Fruit fly (Drosophila melanogaster) whole organism, embryonic: ENCODE results near the gene mfr.

Experiments
- Asciz ChIP-seq: fragments of 200-800 bp; sonication (Bioruptor generic); optimal IDR thresholded peaks from 2 replicates; lab custom pipeline; 2017; ENCODE audit warnings: missing biosample characterization, mild to moderate bottlenecking, missing genetic modification characterization, missing genetic modification reagents
- C15 ChIP-seq: fragments of 200-800 bp; sonication (Bioruptor generic); IDR thresholded peaks from 3 replicates; pipeline ENCODE4 v1.3.6; 2022; ENCODE audit warnings: missing biosample characterization, missing genetic modification characterization
- CG11723 ChIP-seq: fragments of 200-800 bp; sonication (Bioruptor generic); optimal IDR thresholded peaks from 2 replicates; lab custom pipeline; 2017; ENCODE audit warnings: missing biosample characterization, mild to moderate bottlenecking, missing genetic modification characterization
- CG12659 ChIP-seq: fragments of 200-800 bp; sonication (Bioruptor generic); optimal IDR thresholded peaks from 3 replicates; lab custom pipeline; 2017; ENCODE audit warnings: mild to moderate bottlenecking, missing biosample characterization, missing genetic modification reagents, missing genetic modification characterization
- CG13894 ChIP-seq: fragments of 200-800 bp; sonication (Bioruptor generic); optimal IDR thresholded peaks from 3 replicates; lab custom pipeline; 2018; ENCODE audit warnings: missing biosample characterization, mild to moderate bottlenecking, missing genetic modification characterization, moderate library complexity
- CG14014 ChIP-seq: fragments of 200-800 bp; sonication (Bioruptor generic); IDR thresholded peaks from 2 replicates; pipeline ENCODE4 v1.3.6; 2022; ENCODE audit warnings: missing biosample characterization, missing genetic modification characterization
- CG14441 ChIP-seq: fragments of 200-800 bp; sonication (Bioruptor generic); IDR thresholded peaks from 2 replicates; pipeline ENCODE4 v1.3.6; 2022; ENCODE audit warnings: missing biosample characterization, missing genetic modification characterization
- CG15011 ChIP-seq: fragments of 200-800 bp; sonication (Bioruptor generic); optimal IDR thresholded peaks from 3 replicates; lab custom pipeline; 2018; ENCODE audit warnings: missing biosample characterization, mild to moderate bottlenecking, missing genetic modification characterization
- CG15269 ChIP-seq: fragments of 200-800 bp; sonication (Bioruptor generic); optimal IDR thresholded peaks from 2 replicates; lab custom pipeline; 2018; ENCODE audit warnings: missing biosample characterization, mild to moderate bottlenecking, missing genetic modification characterization, moderate library complexity
- CG15601 ChIP-seq: fragments of 200-800 bp; sonication (Bioruptor generic); optimal IDR thresholded peaks from 3 replicates; lab custom pipeline; 2019; ENCODE audit warnings: missing biosample characterization, mild to moderate bottlenecking, missing genetic modification characterization, moderate library complexity
- CG17361 ChIP-seq: fragments of 200-800 bp; sonication (Bioruptor generic); IDR thresholded peaks from 3 replicates; pipeline ENCODE4 v1.3.6; 2022; ENCODE audit warnings: missing biosample characterization, missing genetic modification characterization
- CG17385 ChIP-seq: fragments of 200-800 bp; sonication (Bioruptor generic); optimal IDR thresholded peaks from 3 replicates; lab custom pipeline; 2018; ENCODE audit warnings: missing biosample characterization, mild to moderate bottlenecking, missing genetic modification characterization
- CG1792 ChIP-seq: fragments of 200-800 bp; sonication (Bioruptor generic); optimal IDR thresholded peaks from 2 replicates; lab custom pipeline; 2016; ENCODE audit warnings: missing biosample characterization, missing genetic modification characterization
- CG2202 ChIP-seq: fragments of 200-800 bp; sonication (Bioruptor generic); optimal IDR thresholded peaks from 2 replicates; lab custom pipeline; 2018; ENCODE audit warnings: missing biosample characterization, mild to moderate bottlenecking, missing genetic modification characterization
- CG30431 ChIP-seq: fragments of 200-800 bp; sonication (Bioruptor generic); optimal IDR thresholded peaks from 2 replicates; lab custom pipeline; 2017; ENCODE audit warnings: missing biosample characterization, missing genetic modification characterization
- CG3407 ChIP-seq: fragments of 200-800 bp; sonication (Bioruptor generic); optimal IDR thresholded peaks from 2 replicates; lab custom pipeline; 2018; ENCODE audit warnings: missing biosample characterization, mild to moderate bottlenecking, missing genetic modification characterization
- CG34422 ChIP-seq: fragments of 200-800 bp; sonication (Bioruptor generic); IDR thresholded peaks from 3 replicates; pipeline ENCODE4 v1.3.6; 2022; ENCODE audit warnings: missing biosample characterization, missing genetic modification characterization
- CG4617 ChIP-seq: fragments of 200-800 bp; sonication (Bioruptor generic); optimal IDR thresholded peaks from 3 replicates; lab custom pipeline; 2016; ENCODE audit warnings: missing biosample characterization, missing genetic modification characterization, borderline replicate concordance
- CG4730 ChIP-seq: fragments of 200-800 bp; sonication (Bioruptor generic); IDR thresholded peaks from 2 replicates; pipeline ENCODE4 v1.3.6; 2022; ENCODE audit warnings: missing biosample characterization, missing genetic modification characterization
- CG5180 ChIP-seq: fragments of 200-800 bp; sonication (Bioruptor generic); optimal IDR thresholded peaks from 3 replicates; lab custom pipeline; 2017; ENCODE audit warnings: missing biosample characterization, missing genetic modification characterization, mild to moderate bottlenecking, moderate library complexity, missing genetic modification reagents
- CG8089 ChIP-seq: fragments of 200-800 bp; sonication (Bioruptor generic); optimal IDR thresholded peaks from 3 replicates; lab custom pipeline; 2016; ENCODE audit warnings: missing biosample characterization, missing genetic modification characterization
- Dad ChIP-seq: fragments of 200-800 bp; sonication (Bioruptor generic); optimal IDR thresholded peaks from 3 replicates; lab custom pipeline; 2016; ENCODE audit warnings: missing biosample characterization, missing genetic modification characterization
- Dp ChIP-seq: fragments of 200-800 bp; sonication (Bioruptor generic); optimal IDR thresholded peaks from 2 replicates; lab custom pipeline; 2018; ENCODE audit warnings: missing biosample characterization, mild to moderate bottlenecking, missing genetic modification characterization, moderate library complexity
- Ets65A ChIP-seq: fragments of 200-800 bp; sonication (Bioruptor generic); peaks from one replicate; lab custom pipeline; 2016; ENCODE audit warnings: missing biosample characterization, missing genetic modification characterization
- Hey ChIP-seq: fragments of 200-800 bp; sonication (Bioruptor generic); optimal IDR thresholded peaks from 3 replicates; lab custom pipeline; 2018; ENCODE audit warnings: missing biosample characterization, mild to moderate bottlenecking, missing genetic modification characterization
- Hr39 ChIP-seq: fragments of >200 bp; optimal IDR thresholded peaks from 2 replicates; lab custom pipeline; 2017
- Med ChIP-seq: fragments of 200-800 bp; sonication (Bioruptor generic); peaks from one replicate; lab custom pipeline; 2016; ENCODE audit warnings: missing biosample characterization, missing genetic modification characterization, mild to moderate bottlenecking, inconsistent platforms, moderate library complexity
- NK7.1 ChIP-seq: fragments of 200-800 bp; sonication (Bioruptor generic); optimal IDR thresholded peaks from 3 replicates; lab custom pipeline; 2016; ENCODE audit warnings: missing biosample characterization, missing genetic modification characterization
- Scr ChIP-seq: fragments of 200-800 bp; sonication (Bioruptor generic); IDR thresholded peaks from 2 replicates; pipeline ENCODE4 v1.3.6; 2022; ENCODE audit warnings: missing biosample characterization, missing genetic modification characterization; ENCODE audit not compliant: partially characterized antibody
- Spps ChIP-seq: fragments of 200-800 bp; sonication (Bioruptor generic); optimal IDR thresholded peaks from 2 replicates; lab custom pipeline; 2018; ENCODE audit warnings: missing biosample characterization, mild to moderate bottlenecking, missing genetic modification characterization
- Usf ChIP-seq: fragments of 200-800 bp; sonication (Bioruptor generic); optimal IDR thresholded peaks from 2 replicates; lab custom pipeline; 2017; ENCODE audit warnings: missing genotype, missing biosample characterization, missing genetic modification characterization
- ash1 ChIP-seq: fragments of 200-800 bp; sonication (Bioruptor generic); optimal IDR thresholded peaks from 2 replicates; lab custom pipeline; 2018; ENCODE audit warnings: missing biosample characterization, mild to moderate bottlenecking, missing genetic modification characterization
- ato ChIP-seq: fragments of 200-800 bp; sonication (Bioruptor generic); IDR thresholded peaks from 2 replicates; pipeline ENCODE4 v1.3.6; 2022; ENCODE audit warnings: missing biosample characterization, missing genetic modification characterization; ENCODE audit not compliant: partially characterized antibody
- cad ChIP-seq: fragments of >200 bp; optimal IDR thresholded peaks from 2 replicates; lab custom pipeline; 2017; ENCODE audit warnings: missing biosample characterization, missing genetic modification characterization
- cas ChIP-seq: fragments of 200-800 bp; sonication (Bioruptor generic); IDR thresholded peaks from 2 replicates; pipeline ENCODE4 v1.3.6; 2022; ENCODE audit warnings: missing biosample characterization, missing genetic modification characterization
- dpn ChIP-seq, 2 experiments: fragments of 200-800 bp; sonication (Bioruptor generic); optimal IDR thresholded peaks; 3 replicates each; lab custom pipeline; 2016; ENCODE audit warnings: missing biosample characterization in 2 of 2, missing genetic modification characterization in 2 of 2
- exex ChIP-seq: fragments of 200-800 bp; sonication (Bioruptor generic); optimal IDR thresholded peaks from 4 replicates; lab custom pipeline; 2018; ENCODE audit warnings: missing biosample characterization, mild to moderate bottlenecking, missing genetic modification characterization, moderate library complexity
- fd102C ChIP-seq: fragments of 200-800 bp; sonication (Bioruptor generic); optimal IDR thresholded peaks from 2 replicates; lab custom pipeline; 2018; ENCODE audit warnings: missing biosample characterization, mild to moderate bottlenecking, missing genetic modification characterization, moderate library complexity
- ken ChIP-seq: fragments of 200-800 bp; sonication (Bioruptor generic); IDR thresholded peaks from 3 replicates; pipeline ENCODE4 v1.3.6; 2022; ENCODE audit warnings: missing biosample characterization, missing genetic modification characterization
- luna ChIP-seq: fragments of 200-800 bp; sonication (Bioruptor generic); optimal IDR thresholded peaks from 2 replicates; lab custom pipeline; 2016; ENCODE audit warnings: missing biosample characterization, missing genetic modification characterization
- nmo ChIP-seq: fragments of 200-800 bp; sonication (Bioruptor generic); optimal IDR thresholded peaks from 2 replicates; lab custom pipeline; 2018; ENCODE audit warnings: missing biosample characterization, mild to moderate bottlenecking, missing genetic modification characterization, moderate library complexity
- pan ChIP-seq, 4 experiments: fragments of >200 bp in 3 of 4; fragments of 200-800 bp in 1 of 4; sonication (Bioruptor generic) in 1 of 4; optimal IDR thresholded peaks in 3 of 4; IDR thresholded peaks in 1 of 4; 2 replicates each; pipeline versions ENCODE4 v1.3.6 to Lab custom; 2017 to 2022; ENCODE audit warnings: missing biosample characterization in 2 of 4, missing genetic modification characterization in 2 of 4, mixed read lengths in 1 of 4
- peb ChIP-seq: fragments of 200-800 bp; sonication (Bioruptor generic); IDR thresholded peaks from 2 replicates; pipeline ENCODE4 v1.3.6; 2022; ENCODE audit warnings: missing biosample characterization, missing genetic modification characterization
- pho ChIP-seq: fragments of 200-800 bp; sonication (Bioruptor generic); optimal IDR thresholded peaks from 2 replicates; lab custom pipeline; 2016; ENCODE audit warnings: missing biosample characterization, missing genetic modification characterization
- sisA ChIP-seq: fragments of 200-800 bp; sonication (Bioruptor generic); IDR thresholded peaks from 2 replicates; pipeline ENCODE4 v1.3.6; 2022; ENCODE audit warnings: missing biosample characterization, missing genetic modification characterization
- sna ChIP-seq: fragments of 200-800 bp; sonication (Bioruptor generic); IDR thresholded peaks from 2 replicates; pipeline ENCODE4 v1.3.6; 2022; ENCODE audit warnings: missing biosample characterization, missing genetic modification characterization; ENCODE audit not compliant: partially characterized antibody
- tin ChIP-seq: fragments of 200-800 bp; sonication (Bioruptor generic); optimal IDR thresholded peaks from 3 replicates; lab custom pipeline; 2016; ENCODE audit warnings: missing biosample characterization, missing genetic modification characterization
- tna ChIP-seq: fragments of 200-800 bp; sonication (Bioruptor generic); IDR thresholded peaks from 2 replicates; pipeline ENCODE4 v1.3.6; 2022; ENCODE audit warnings: missing biosample characterization, missing genetic modification characterization; ENCODE audit not compliant: partially characterized antibody
- twi ChIP-seq: fragments of 200-800 bp; optimal IDR thresholded peaks from 2 replicates; lab custom pipeline; 2019; ENCODE audit warnings: missing biosample characterization, mild to moderate bottlenecking, missing genetic modification characterization, moderate library complexity
- wek ChIP-seq: fragments of 200-800 bp; sonication (Bioruptor generic); optimal IDR thresholded peaks from 3 replicates; lab custom pipeline; 2018; ENCODE audit warnings: missing biosample characterization, mild to moderate bottlenecking, missing genetic modification characterization, moderate library complexity
- zf30C ChIP-seq: fragments of 200-800 bp; sonication (Bioruptor generic); optimal IDR thresholded peaks from 3 replicates; lab custom pipeline; 2018; ENCODE audit warnings: missing biosample characterization, mild to moderate bottlenecking, missing genetic modification characterization

mfr gene

DNA sequence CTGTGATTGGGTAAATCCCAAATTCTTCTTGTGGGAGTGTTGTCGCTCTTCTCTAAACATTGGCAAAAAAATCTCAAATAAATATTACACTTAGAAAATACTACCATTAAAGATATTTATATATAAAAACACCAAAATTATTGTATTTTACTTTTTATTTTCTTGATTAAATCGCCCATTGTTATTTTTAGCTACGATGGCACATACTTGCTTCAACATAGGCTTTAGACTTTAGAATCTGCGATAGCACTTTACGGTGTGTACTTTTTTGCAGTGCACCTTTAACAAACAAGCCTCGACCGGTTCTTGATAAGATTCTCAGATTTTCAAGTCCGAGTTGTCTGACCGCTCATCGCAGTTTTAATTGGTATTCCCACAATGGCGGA, 42.2 kb upstream of the mfr start, which contains the start of gene GNBP3 (continued):
- peak; percentile 66 for TF ChIP-seq tin (GFP tag; lab: Kevin White, UChicago)
- peak; percentile 43 for TF ChIP-seq CG15269 (tag; lab: Kevin White, UChicago)
- TF ChIP-seq sna (GFP tag; lab: Robert Waterston, UW), result no peak
- TF ChIP-seq CG15601 (tag; lab: Kevin White, UChicago), result peak; percentile 60
- peak; percentile 45 for TF ChIP-seq CG2202 (tag; lab: Kevin White, UChicago)
- TF ChIP-seq pan (optimal IDR thresholded peaks at IDR 0.05; lab: Kevin White, UChicago), result no peak
- TF ChIP-seq pan (GFP tag; optimal IDR thresholded peaks at IDR 0.05 in 1 of 2, IDR thresholded peaks at IDR 0.05 in 1 of 2), result peak in 1 of 2 experiments; percentile 60
- no peak for TF ChIP-seq luna (GFP tag; lab: Kevin White, UChicago)
- no peak for TF ChIP-seq Hey (tag; lab: Kevin White, UChicago)
- no peak for TF ChIP-seq twi (tag; lab: Kevin White, UChicago)
- TF ChIP-seq CG5180 (GFP tag; lab: Kevin White, UChicago), result no peak
- TF ChIP-seq Usf (GFP tag; lab: Kevin White, UChicago), result peak; percentile 17
- peak; percentile 88 for TF ChIP-seq zf30C (GFP tag; lab: Kevin White, UChicago)
- TF ChIP-seq ato (GFP tag; lab: Robert Waterston, UW), result no peak
- peak; percentile 38 for TF ChIP-seq Ets65A (GFP tag; lab: Kevin White, UChicago)
- no peak for TF ChIP-seq cad (GFP tag; lab: Kevin White, UChicago)
- peak; percentile 56; the same call in 2 of the 3 replicates for TF ChIP-seq CG17361 (GFP tag; lab: Robert Waterston, UW)
- TF ChIP-seq nmo (GFP tag; lab: Kevin White, UChicago), result peak; percentile 50
- TF ChIP-seq CG3407 (GFP tag; lab: Kevin White, UChicago), result peak; percentile 37
- no peak for TF ChIP-seq CG34422 (GFP tag; lab: Robert Waterston, UW)
- TF ChIP-seq ash1, result no peak
- TF ChIP-seq CG11723 (GFP tag; lab: Kevin White, UChicago), result no peak
- no peak for TF ChIP-seq fd102C (GFP tag; lab: Kevin White, UChicago)
- TF ChIP-seq CG13894 (tag; lab: Kevin White, UChicago), result no peak
- TF ChIP-seq peb (GFP tag; lab: Robert Waterston, UW), result no peak
- TF ChIP-seq Dp (GFP tag; lab: Kevin White, UChicago), result no peak
- peak; percentile 31 to 38 for TF ChIP-seq dpn (GFP tag; optimal IDR thresholded peaks at IDR 0.05; lab: Kevin White, UChicago)
- TF ChIP-seq C15 (GFP tag; lab: Robert Waterston, UW), result no peak
- TF ChIP-seq ken (GFP tag; lab: Robert Waterston, UW), result 0 out of 3 replicates have a peak, but pooled peaks have one; percentile 15
- peak; percentile 78 for TF ChIP-seq sisA (GFP tag; lab: Robert Waterston, UW)
- no peak for TF ChIP-seq CG8089 (GFP tag; lab: Kevin White, UChicago)
- no peak for TF ChIP-seq Scr (GFP tag; lab: Robert Waterston, UW)
- TF ChIP-seq CG14441 (GFP tag; lab: Robert Waterston, UW), result peak; percentile 47; the same call in 1 of the 2 replicates
- TF ChIP-seq Dad (GFP tag; lab: Kevin White, UChicago), result peak; percentile 33
- peak; percentile 19; the same call in 1 of the 2 replicates for TF ChIP-seq cas (GFP tag; lab: Robert Waterston, UW)
- TF ChIP-seq Asciz, result peak; percentile 42
- TF ChIP-seq CG4617, result no peak
- TF ChIP-seq CG17385 (GFP tag; lab: Kevin White, UChicago), result peak; percentile 16
- TF ChIP-seq CG12659 (GFP tag; lab: Kevin White, UChicago), result no peak
- TF ChIP-seq CG14014 (GFP tag; lab: Robert Waterston, UW), result peak; percentile 57; the same call in 1 of the 2 replicates
- TF ChIP-seq NK7.1 (GFP tag; lab: Kevin White, UChicago), result no peak
- TF ChIP-seq CG4730 (GFP tag; lab: Robert Waterston, UW), result no peak
- TF ChIP-seq tna (GFP tag; lab: Robert Waterston, UW), result no peak
- no peak for TF ChIP-seq CG15011
- TF ChIP-seq pho (GFP tag; lab: Kevin White, UChicago), result no peak
- no peak for TF ChIP-seq Hr39 (lab: Kevin White, UChicago)
- peak; percentile 78 for TF ChIP-seq Med
- TF ChIP-seq wek (GFP tag; lab: Kevin White, UChicago), result no peak
- peak; percentile 3 for TF ChIP-seq CG30431 (GFP tag; lab: Kevin White, UChicago)
- TF ChIP-seq Spps (tag; lab: Kevin White, UChicago), result peak; percentile 71
- TF ChIP-seq CG1792 (GFP tag; lab: Kevin White, UChicago), result no peak
- TF ChIP-seq exex, result no peak
